Worm (Caenorhabditis elegans) whole organism, L4 larva: ENCODE data around the gene xpo-3.
"Not testable (repeated sequence)": the region's sequence is repeated elsewhere in the genome, so short reads cannot be mapped to it uniquely, and the experiment has no call there.

ENCODE experiments used
- T20F7.1 ChIP-seq: fragments of 200-800 bp; sonication (Bioruptor generic); optimal IDR thresholded peaks from 2 replicates; lab custom pipeline; 2018; ENCODE audit warnings: mild to moderate bottlenecking, missing genetic modification characterization, missing compliant biosample characterization
- aha-1 ChIP-seq: fragments of 150-350 bp; peaks from one replicate; lab custom pipeline; 2014; ENCODE audit warnings: missing biosample characterization, missing genetic modification characterization
- ama-1 ChIP-seq: fragments of 150-350 bp; optimal IDR thresholded peaks from 2 replicates; lab custom pipeline; 2014; ENCODE audit warnings: inconsistent platforms, mixed read lengths
- arid-1 ChIP-seq: fragments of 200-800 bp; sonication (Bioruptor generic); conservative IDR thresholded peaks from 2 replicates; pipeline ENCODE4 v1.3.6; 2022; ENCODE audit warnings: missing genetic modification reagents, missing genetic modification characterization, missing compliant biosample characterization
- ceh-20 ChIP-seq: fragments of 200-800 bp; sonication (Bioruptor generic); IDR thresholded peaks from 2 replicates; pipeline ENCODE4 v1.3.6; 2022; ENCODE audit warnings: missing genetic modification reagents, missing genetic modification characterization, missing compliant biosample characterization
- ceh-28 ChIP-seq: fragments of 150-350 bp; optimal IDR thresholded peaks from 2 replicates; lab custom pipeline; 2014; ENCODE audit warnings: missing biosample characterization, missing genetic modification reagents, missing genetic modification characterization
- ceh-44 ChIP-seq: fragments of 200-800 bp; sonication (Bioruptor generic); IDR thresholded peaks from 2 replicates; pipeline ENCODE4 v1.3.6; 2022; ENCODE audit warnings: missing genetic modification reagents, missing genetic modification characterization, missing compliant biosample characterization
- cey-2 ChIP-seq: sonication (generic microtip); optimal IDR thresholded peaks from 3 replicates; lab custom pipeline; 2017; ENCODE audit warnings: missing genetic modification characterization, mild to moderate bottlenecking, missing compliant biosample characterization, antibody characterized with exemption, borderline replicate concordance; ENCODE audit not compliant: insufficient read depth
- ctbp-1 ChIP-seq: fragments of 200-800 bp; sonication (Bioruptor generic); IDR thresholded peaks from 2 replicates; pipeline ENCODE4 v1.3.6; 2022; ENCODE audit warnings: missing genetic modification reagents, missing genetic modification characterization, missing compliant biosample characterization
- daf-16 ChIP-seq, 3 experiments: sonication (generic microtip); optimal IDR thresholded peaks; 2 replicates each; lab custom pipeline; 2016 to 2017; ENCODE audit warnings: missing genetic modification characterization in 3 of 3, missing genetic modification reagents in 3 of 3, mild to moderate bottlenecking in 2 of 3, missing compliant biosample characterization in 2 of 3, missing biosample characterization in 1 of 3, moderate library complexity in 1 of 3
- dmd-6 ChIP-seq: fragments of 200-800 bp; sonication (Bioruptor generic); IDR thresholded peaks from 2 replicates; pipeline ENCODE4 v1.3.6; 2022; ENCODE audit warnings: missing genetic modification reagents, missing genetic modification characterization, missing compliant biosample characterization
- dve-1 ChIP-seq: sonication (generic microtip); optimal IDR thresholded peaks from 2 replicates; lab custom pipeline; 2017; ENCODE audit warnings: antibody characterized with exemption, mild to moderate bottlenecking, missing genetic modification characterization, missing compliant biosample characterization; ENCODE audit not compliant: insufficient read depth
- egl-43 ChIP-seq: fragments of 200-800 bp; sonication (Bioruptor generic); IDR thresholded peaks from 2 replicates; pipeline ENCODE4 v1.3.6; 2022; ENCODE audit warnings: missing genetic modification reagents, missing genetic modification characterization, missing compliant biosample characterization
- gei-8 ChIP-seq: fragments of 200-800 bp; sonication (Bioruptor generic); optimal IDR thresholded peaks from 2 replicates; lab custom pipeline; 2018; ENCODE audit warnings: mild to moderate bottlenecking, missing genetic modification characterization, missing compliant biosample characterization
- hlh-11 ChIP-seq: fragments of 200-800 bp; sonication (Bioruptor generic); optimal IDR thresholded peaks from 2 replicates; lab custom pipeline; 2018; ENCODE audit warnings: mild to moderate bottlenecking, missing genetic modification characterization, missing compliant biosample characterization
- hlh-30 ChIP-seq: sonication (generic microtip); optimal IDR thresholded peaks from 2 replicates; lab custom pipeline; 2017; ENCODE audit warnings: antibody characterized with exemption, mild to moderate bottlenecking, missing genetic modification characterization, missing compliant biosample characterization; ENCODE audit not compliant: insufficient read depth
- hmg-1.1 ChIP-seq: fragments of 200-800 bp; sonication (Bioruptor generic); IDR thresholded peaks from 2 replicates; pipeline ENCODE4 v1.3.6; 2022; ENCODE audit warnings: missing genetic modification reagents, missing genetic modification characterization, missing compliant biosample characterization
- jun-1 ChIP-seq: fragments of 150-350 bp; optimal IDR thresholded peaks from 2 replicates; lab custom pipeline; 2014; ENCODE audit warnings: missing biosample characterization, missing genetic modification reagents, missing genetic modification characterization
- lin-1 ChIP-seq: fragments of 200-800 bp; sonication (Bioruptor generic); IDR thresholded peaks from 2 replicates; pipeline ENCODE4 v1.3.6; 2022; ENCODE audit warnings: missing genetic modification reagents, missing genetic modification characterization, missing compliant biosample characterization
- lir-3 ChIP-seq: sonication (generic microtip); optimal IDR thresholded peaks from 2 replicates; lab custom pipeline; 2016; ENCODE audit warnings: mild to moderate bottlenecking, missing genetic modification characterization, missing compliant biosample characterization
- madf-5 ChIP-seq, 2 experiments: fragments of 200-800 bp; sonication (Bioruptor generic); IDR thresholded peaks; 2 replicates each; pipeline ENCODE4 v1.3.6; 2022; ENCODE audit warnings: missing compliant biosample characterization in 2 of 2, missing genetic modification characterization in 2 of 2
- madf-9 ChIP-seq: fragments of 200-800 bp; sonication (Bioruptor generic); conservative IDR thresholded peaks from 2 replicates; pipeline ENCODE4 v1.3.6; 2022; ENCODE audit warnings: missing genetic modification reagents, missing genetic modification characterization, missing compliant biosample characterization
- mep-1 ChIP-seq: fragments of 150-350 bp; sonication (generic microtip); optimal IDR thresholded peaks from 3 replicates; lab custom pipeline; 2014; ENCODE audit warnings: missing biosample characterization, missing genetic modification characterization
- mes-2 ChIP-seq: sonication (generic microtip); optimal IDR thresholded peaks from 2 replicates; lab custom pipeline; 2016; ENCODE audit warnings: missing genotype, mild to moderate bottlenecking, missing genetic modification characterization, missing compliant biosample characterization; ENCODE audit not compliant: poor library complexity, severe bottlenecking
- mxl-3 ChIP-seq: fragments of 200-800 bp; sonication (Bioruptor generic); optimal IDR thresholded peaks from 2 replicates; lab custom pipeline; 2018; ENCODE audit warnings: mild to moderate bottlenecking, missing genetic modification characterization, missing compliant biosample characterization
- nhr-10 ChIP-seq: fragments of 150-350 bp; optimal IDR thresholded peaks from 2 replicates; lab custom pipeline; 2014; ENCODE audit warnings: missing biosample characterization, missing genetic modification characterization
- nhr-111 ChIP-seq: fragments of 200-800 bp; sonication (Bioruptor generic); optimal IDR thresholded peaks from 2 replicates; lab custom pipeline; 2018; ENCODE audit warnings: mild to moderate bottlenecking, missing genetic modification characterization, missing compliant biosample characterization
- nhr-28 ChIP-seq: fragments of 150-350 bp; optimal IDR thresholded peaks from 2 replicates; lab custom pipeline; 2014; ENCODE audit warnings: missing biosample characterization, missing genetic modification characterization
- nhr-41 ChIP-seq: fragments of 200-800 bp; sonication (Bioruptor generic); IDR thresholded peaks from 2 replicates; pipeline ENCODE4 v1.3.6; 2022; ENCODE audit warnings: missing genetic modification reagents, missing genetic modification characterization, missing compliant biosample characterization
- nhr-6 ChIP-seq: fragments of 150-350 bp; optimal IDR thresholded peaks from 2 replicates; lab custom pipeline; 2014; ENCODE audit warnings: missing biosample characterization, missing genetic modification characterization
- pqm-1 ChIP-seq: sonication (generic microtip); optimal IDR thresholded peaks from 2 replicates; lab custom pipeline; 2017; ENCODE audit warnings: missing biosample characterization, missing genetic modification characterization
- rbr-2 ChIP-seq: sonication (generic microtip); optimal IDR thresholded peaks from 2 replicates; lab custom pipeline; 2016; ENCODE audit warnings: missing genotype, missing genetic modification characterization, missing compliant biosample characterization
- snpc-1.2 ChIP-seq: fragments of 200-800 bp; sonication (Bioruptor generic); IDR thresholded peaks from 2 replicates; pipeline ENCODE4 v1.3.6; 2022; ENCODE audit warnings: missing genetic modification reagents, missing genetic modification characterization, missing compliant biosample characterization
- snpc-4 ChIP-seq: fragments of 150-350 bp; optimal IDR thresholded peaks from 2 replicates; lab custom pipeline; 2014; ENCODE audit warnings: missing biosample characterization, missing genetic modification characterization
- spr-3 ChIP-seq: fragments of 200-800 bp; sonication (Bioruptor generic); optimal IDR thresholded peaks from 2 replicates; lab custom pipeline; 2018; ENCODE audit warnings: mild to moderate bottlenecking, missing genetic modification characterization, missing compliant biosample characterization
- tra-1 ChIP-seq: fragments of 200-800 bp; sonication (Bioruptor generic); IDR thresholded peaks from 2 replicates; pipeline ENCODE4 v1.3.6; 2022; ENCODE audit warnings: missing genetic modification reagents, missing genetic modification characterization, missing compliant biosample characterization
- unc-62 ChIP-seq, 3 experiments: fragments of 150-350 bp in 1 of 3; sonication (generic microtip); optimal IDR thresholded peaks in 2 of 3; peaks in 1 of 3; 1 replicate in 1 of 3; 2 replicates in 2 of 3; lab custom pipeline; 2014 to 2017; ENCODE audit warnings: missing biosample characterization in 3 of 3, missing genetic modification characterization in 3 of 3, missing genetic modification reagents in 3 of 3, missing genotype in 1 of 3
- zfp-2 ChIP-seq: sonication (generic microtip); optimal IDR thresholded peaks from 2 replicates; lab custom pipeline; 2016; ENCODE audit warnings: mild to moderate bottlenecking, missing genetic modification characterization, missing compliant biosample characterization

The xpo-3 gene

ce11 chrIV:7946899-7947499 is 23.2 kb upstream of the xpo-3 start, which contains the start of gene F20D12.12 (continued):
- TF ChIP-seq snpc-1.2 (peak; percentile 85), madf-9 (GFP tag; lab: Robert Waterston, UW) (peak; percentile 71; the same call in 1 of the 2 replicates), dve-1 (tag; lab: Kevin White, UChicago) (peak; percentile 54), ceh-20 (peak; percentile 90), mxl-3 (GFP tag; lab: Kevin White, UChicago) (peak; percentile 30), daf-16 (tag; optimal IDR thresholded peaks at IDR 0.05; lab: Kevin White, UChicago) (peak; percentile 13), nhr-6 (peak; percentile 68), tra-1 (peak; percentile 87; the same call in 1 of the 2 replicates), aha-1 (tag; lab: Kevin White, UChicago) (peak; percentile 95), ceh-44 (GFP tag; lab: Robert Waterston, UW) (peak; percentile 96), ctbp-1 (GFP tag; lab: Robert Waterston, UW) (peak; percentile 87), hlh-11 (tag; lab: Kevin White, UChicago) (peak; percentile 68), lin-1 (GFP tag; lab: Robert Waterston, UW) (peak; percentile 85), mes-2 (tag; lab: Kevin White, UChicago) (peak; percentile 91)
- not testable (repeated sequence) for TF ChIP-seq daf-16 (GFP tag; optimal IDR thresholded peaks at IDR 0.05; lab: Kevin White, UChicago)

- TF ChIP-seq ama-1 = no peak
- TF ChIP-seq lin-1 (GFP tag; lab: Robert Waterston, UW) = no peak
- peak; percentile 71 for TF ChIP-seq T20F7.1 (GFP tag; lab: Kevin White, UChicago)
- peak; percentile 12 for TF ChIP-seq mes-2 (tag; lab: Kevin White, UChicago)
Measured at ce11 chrIV:7946457-7946856, 22.6 kb upstream of the xpo-3 start, which contains the start of gene czw-1. Gene czw-1 (minus strand): TSS chrIV:7946825.

DNA sequence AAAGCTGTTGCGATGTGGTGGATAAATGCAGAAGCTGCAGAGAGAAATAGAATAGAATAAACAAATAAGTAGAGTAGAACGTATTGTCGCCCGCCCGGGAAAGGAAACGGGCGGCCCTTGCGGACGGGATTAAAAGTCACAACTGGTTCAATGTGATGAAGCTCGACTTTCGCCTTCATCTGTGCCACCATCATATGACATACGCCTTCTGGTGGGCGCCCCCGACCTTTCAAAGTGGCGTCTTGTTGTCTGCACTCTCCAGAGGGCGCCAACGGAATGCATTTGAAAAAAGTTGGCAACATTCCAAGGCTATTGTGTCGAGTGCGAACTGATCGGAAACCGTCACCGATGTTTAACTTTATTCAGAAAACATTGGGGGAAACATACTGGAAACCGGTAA is 19.4 kb upstream of the xpo-3 start:
- TF ChIP-seq hlh-30 (tag; lab: Kevin White, UChicago) (peak; percentile 57), mep-1 (tag; lab: Kevin White, UChicago) (peak; percentile 28), egl-43 (GFP tag; lab: Robert Waterston, UW) (no peak), nhr-41 (no peak), unc-62 (GFP tag; optimal IDR thresholded peaks at IDR 0.05 in 1 of 2; lab: Kevin White, UChicago) (peak in 1 of 2 experiments; percentile 61), unc-62 (tag; optimal IDR thresholded peaks at IDR 0.05; lab: Kevin White, UChicago) (no peak)
- TF ChIP-seq, all 104 proteins: peak for 3

DNA sequence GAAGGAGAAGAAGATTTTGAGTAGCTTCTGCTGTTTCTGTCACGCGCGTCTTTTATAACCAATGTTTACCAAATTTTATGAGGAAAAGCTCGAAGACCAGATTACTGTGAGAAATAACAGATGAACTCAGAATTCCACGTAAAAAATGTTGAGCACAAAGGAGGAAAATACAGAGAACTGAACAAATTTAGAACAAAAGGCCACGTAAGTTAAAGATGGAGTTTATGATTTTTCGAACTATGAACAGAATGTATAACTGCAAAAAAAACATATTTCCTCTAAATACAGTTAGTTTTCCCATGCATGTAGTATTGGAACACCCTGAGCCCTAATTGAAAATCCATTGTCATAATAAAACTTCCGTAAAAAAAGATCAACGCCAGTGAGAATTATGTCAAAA is 17.1 kb upstream of the xpo-3 start, which contains the start of gene exc-9:
TSS of gene exc-9 (minus strand) at position 101 of the 400 bp plus-strand sequence.
- no peak for TF ChIP-seq snpc-4 (tag; lab: Kevin White, UChicago)
- TF ChIP-seq unc-62 (GFP tag; optimal IDR thresholded peaks at IDR 0.05 in 1 of 2; lab: Kevin White, UChicago) = no peak
- no peak for TF ChIP-seq unc-62 (tag; optimal IDR thresholded peaks at IDR 0.05; lab: Kevin White, UChicago)
- no peak for TF ChIP-seq cey-2 (tag; lab: Kevin White, UChicago)

- no peak for TF ChIP-seq rbr-2 (tag; lab: Kevin White, UChicago)
- TF ChIP-seq nhr-28 (tag; lab: Kevin White, UChicago) = no peak
- TF ChIP-seq arid-1 = no peak
- TF ChIP-seq dmd-6 (GFP tag; lab: Robert Waterston, UW) = no peak
- no peak for TF ChIP-seq gei-8 (GFP tag; lab: Kevin White, UChicago)
- TF ChIP-seq ama-1 = no peak
- TF ChIP-seq ctbp-1 (GFP tag; lab: Robert Waterston, UW) = no peak
- TF ChIP-seq cey-2 (tag; lab: Kevin White, UChicago) = no peak
- TF ChIP-seq dve-1 (tag; lab: Kevin White, UChicago) = no peak
- TF ChIP-seq hmg-1.1 (GFP tag; lab: Robert Waterston, UW) = no peak
- no peak for TF ChIP-seq jun-1 (tag; lab: Kevin White, UChicago)
- TF ChIP-seq pqm-1 (tag; lab: Kevin White, UChicago) = no peak
- no peak for TF ChIP-seq zfp-2 (tag; lab: Kevin White, UChicago)
- no peak for TF ChIP-seq tra-1
- no peak for TF ChIP-seq spr-3 (GFP tag; lab: Kevin White, UChicago)
- TF ChIP-seq lir-3 (tag; lab: Kevin White, UChicago) = no peak
- TF ChIP-seq nhr-111 = no peak
- TF ChIP-seq ceh-28 (tag; lab: Kevin White, UChicago) = no peak
- TF ChIP-seq nhr-10 (tag; lab: Kevin White, UChicago) = no peak
- no peak for TF ChIP-seq madf-5 (GFP tag; IDR thresholded peaks at IDR 0.05; lab: Robert Waterston, UW)
Measured at ce11 chrIV:7938834-7939233, 15.0 kb upstream of the xpo-3 start, which contains the start of gene F20D12.7. Gene F20D12.7 (minus strand): TSS chrIV:7938934.
